Worm (Caenorhabditis elegans) whole organism, L2 larva: ENCODE measurements around the gene F44E5.1.

ENCODE experiments used
- C34F6.9 ChIP-seq: fragments of 150-350 bp; optimal IDR thresholded peaks from 2 replicates; lab custom pipeline; 2014; ENCODE audit warnings: missing biosample characterization, missing genetic modification characterization
- F13H6.1 ChIP-seq: sonication (generic microtip); optimal IDR thresholded peaks from 2 replicates; lab custom pipeline; 2016; ENCODE audit warnings: missing genetic modification characterization, missing compliant biosample characterization
- R02D3.7 ChIP-seq: fragments of 150-350 bp; optimal IDR thresholded peaks from 2 replicates; lab custom pipeline; 2014; ENCODE audit warnings: missing biosample characterization, missing genetic modification characterization
- Y55F3AM.14 ChIP-seq: fragments of 200-800 bp; sonication (Bioruptor generic); optimal IDR thresholded peaks from 2 replicates; lab custom pipeline; 2018; ENCODE audit warnings: mild to moderate bottlenecking, missing genetic modification characterization, missing compliant biosample characterization
- ZK546.5 ChIP-seq: sonication (generic microtip); optimal IDR thresholded peaks from 2 replicates; lab custom pipeline; 2017; ENCODE audit warnings: missing biosample characterization, missing genetic modification characterization
- alr-1 ChIP-seq: fragments of 150-350 bp; optimal IDR thresholded peaks from 2 replicates; lab custom pipeline; 2014; ENCODE audit warnings: missing biosample characterization, missing genetic modification characterization
- aly-2 ChIP-seq: fragments of 150-350 bp; optimal IDR thresholded peaks from 2 replicates; lab custom pipeline; 2014; ENCODE audit warnings: missing biosample characterization, missing genetic modification characterization
- blmp-1 ChIP-seq: sonication (generic microtip); optimal IDR thresholded peaks from 2 replicates; lab custom pipeline; 2017; ENCODE audit warnings: missing genetic modification characterization, mild to moderate bottlenecking, missing compliant biosample characterization, antibody characterized with exemption, moderate library complexity; ENCODE audit not compliant: insufficient read depth
- ceh-16 ChIP-seq: fragments of 150-350 bp; optimal IDR thresholded peaks from 2 replicates; lab custom pipeline; 2014; ENCODE audit warnings: missing biosample characterization, missing genetic modification characterization
- dmd-4 ChIP-seq: sonication (generic microtip); optimal IDR thresholded peaks from 2 replicates; lab custom pipeline; 2017; ENCODE audit warnings: missing biosample characterization, missing genetic modification characterization
- egl-27 ChIP-seq: sonication (generic microtip); optimal IDR thresholded peaks from 3 replicates; lab custom pipeline; 2017; ENCODE audit warnings: missing biosample characterization, missing genetic modification reagents, missing genetic modification characterization
- elt-1 ChIP-seq: fragments of 150-350 bp; optimal IDR thresholded peaks from 2 replicates; lab custom pipeline; 2014; ENCODE audit warnings: missing biosample characterization, missing genetic modification characterization
- elt-3 ChIP-seq: sonication (generic microtip); optimal IDR thresholded peaks from 2 replicates; lab custom pipeline; 2017; ENCODE audit warnings: missing biosample characterization, missing genetic modification characterization
- fos-1 ChIP-seq: fragments of 150-350 bp; optimal IDR thresholded peaks from 2 replicates; lab custom pipeline; 2014; ENCODE audit warnings: missing biosample characterization, missing genetic modification characterization
- lin-13 ChIP-seq: fragments of 150-350 bp; optimal IDR thresholded peaks from 2 replicates; lab custom pipeline; 2014; ENCODE audit warnings: missing biosample characterization, missing genetic modification reagents, missing genetic modification characterization
- lin-39 ChIP-seq: fragments of 150-350 bp; optimal IDR thresholded peaks from 2 replicates; lab custom pipeline; 2014; ENCODE audit warnings: missing biosample characterization, missing genetic modification reagents, missing genetic modification characterization
- lsy-2 ChIP-seq, 2 experiments: fragments of 150-350 bp in 1 of 2; sonication (generic microtip) in 1 of 2; optimal IDR thresholded peaks; 2 replicates each; lab custom pipeline; 2014 to 2017; ENCODE audit warnings: missing biosample characterization in 2 of 2, missing genetic modification characterization in 2 of 2
- mab-5 ChIP-seq: fragments of 150-350 bp; optimal IDR thresholded peaks from 2 replicates; lab custom pipeline; 2014; ENCODE audit warnings: missing biosample characterization, missing genetic modification characterization
- mdl-1 ChIP-seq, 2 experiments: fragments of 150-350 bp in 1 of 2; sonication (generic microtip) in 1 of 2; optimal IDR thresholded peaks; 2 replicates each; lab custom pipeline; 2017; ENCODE audit warnings: missing biosample characterization in 2 of 2, missing genetic modification characterization in 2 of 2
- nhr-10 ChIP-seq: sonication (generic microtip); optimal IDR thresholded peaks from 2 replicates; lab custom pipeline; 2017; ENCODE audit warnings: missing biosample characterization, missing genetic modification characterization
- nhr-12 ChIP-seq: fragments of 150-350 bp; optimal IDR thresholded peaks from 2 replicates; lab custom pipeline; 2014; ENCODE audit warnings: missing biosample characterization, missing genetic modification characterization
- nhr-129 ChIP-seq: fragments of 150-350 bp; optimal IDR thresholded peaks from 2 replicates; lab custom pipeline; 2014; ENCODE audit warnings: missing biosample characterization, missing genetic modification characterization
- nhr-25 ChIP-seq: fragments of 150-350 bp; sonication (generic microtip); optimal IDR thresholded peaks from 3 replicates; lab custom pipeline; 2014; ENCODE audit warnings: missing biosample characterization, missing genetic modification characterization
- nhr-6 ChIP-seq: fragments of 150-350 bp; optimal IDR thresholded peaks from 2 replicates; lab custom pipeline; 2014; ENCODE audit warnings: missing biosample characterization, missing genetic modification characterization
- nhr-77 ChIP-seq: fragments of 150-350 bp; optimal IDR thresholded peaks from 2 replicates; lab custom pipeline; 2014; ENCODE audit warnings: missing biosample characterization, missing genetic modification characterization
- sem-4 ChIP-seq: fragments of 150-350 bp; optimal IDR thresholded peaks from 2 replicates; lab custom pipeline; 2014; ENCODE audit warnings: missing biosample characterization, missing genetic modification reagents, missing genetic modification characterization
- skn-1 ChIP-seq: sonication (generic microtip); optimal IDR thresholded peaks from 2 replicates; lab custom pipeline; 2017; ENCODE audit warnings: missing biosample characterization, missing genetic modification characterization
- sma-3 ChIP-seq: sonication (generic microtip); optimal IDR thresholded peaks from 2 replicates; lab custom pipeline; 2016; ENCODE audit warnings: missing genetic modification reagents, missing genetic modification characterization, missing compliant biosample characterization
- sma-9 ChIP-seq, 2 experiments: fragments of 150-350 bp in 1 of 2; sonication (generic microtip) in 1 of 2; optimal IDR thresholded peaks; 2 replicates each; lab custom pipeline; 2014 to 2016; ENCODE audit warnings: missing genetic modification characterization in 2 of 2, mild to moderate bottlenecking in 1 of 2, missing biosample characterization in 1 of 2, missing compliant biosample characterization in 1 of 2, missing genetic modification reagents in 1 of 2, moderate library complexity in 1 of 2
- unc-55 ChIP-seq: fragments of 150-350 bp; sonication (generic microtip); optimal IDR thresholded peaks from 3 replicates; lab custom pipeline; 2014; ENCODE audit warnings: missing biosample characterization, missing genetic modification reagents, missing genetic modification characterization
- zag-1 ChIP-seq: fragments of 150-350 bp; optimal IDR thresholded peaks from 2 replicates; lab custom pipeline; 2014; ENCODE audit warnings: missing biosample characterization, missing genetic modification characterization
- ztf-11 ChIP-seq: sonication (generic microtip); optimal IDR thresholded peaks from 2 replicates; lab custom pipeline; 2017; ENCODE audit warnings: missing biosample characterization, missing genetic modification characterization
- ztf-4 ChIP-seq: fragments of 150-350 bp; optimal IDR thresholded peaks from 2 replicates; lab custom pipeline; 2014; ENCODE audit warnings: missing biosample characterization, missing genetic modification characterization

F44E5.1 gene

ce11 chrII:11772364-11772763 lies 2.0 kb downstream of the F44E5.1 start, which contains the start of gene F44E5.15:
Gene F44E5.15, plus strand, starts transcription at chrII:11772664.
- TF ChIP-seq zag-1 (tag; lab: Kevin White, UChicago) (no peak), ZK546.5 (tag; lab: Kevin White, UChicago) (no peak), ztf-11 (tag; lab: Kevin White, UChicago) (no peak), nhr-6 (no peak), elt-3 (tag; lab: Kevin White, UChicago) (no peak), nhr-10 (tag; lab: Kevin White, UChicago) (no peak), R02D3.7 (tag; lab: Kevin White, UChicago) (no peak), nhr-129 (tag; lab: Kevin White, UChicago) (no peak), C34F6.9 (tag; lab: Kevin White, UChicago) (no peak), blmp-1 (tag; lab: Kevin White, UChicago) (no peak), egl-27 (no peak), nhr-77 (tag; lab: Kevin White, UChicago) (no peak)

ce11 chrII:11766472-11766871 lies 7.9 kb downstream of the F44E5.1 start, which contains the start of gene F44E5.2:
Gene F44E5.2, plus strand, starts transcription at chrII:11766772.
- TF ChIP-seq elt-1 (tag; lab: Kevin White, UChicago) (no peak), mdl-1 (tag; optimal IDR thresholded peaks at IDR 0.05; lab: Kevin White, UChicago) (no peak), skn-1 (no peak), elt-3 (tag; lab: Kevin White, UChicago) (no peak), nhr-12 (tag; lab: Kevin White, UChicago) (no peak), blmp-1 (tag; lab: Kevin White, UChicago) (no peak), nhr-6 (no peak), alr-1 (tag; lab: Kevin White, UChicago) (no peak), aly-2 (tag; lab: Kevin White, UChicago) (no peak), zag-1 (tag; lab: Kevin White, UChicago) (no peak), C34F6.9 (tag; lab: Kevin White, UChicago) (no peak), ceh-16 (no peak), ztf-11 (tag; lab: Kevin White, UChicago) (no peak), unc-55 (GFP tag; lab: Kevin White, UChicago) (no peak), sma-3 (GFP tag; lab: Kevin White, UChicago) (no peak), fos-1 (tag; lab: Kevin White, UChicago) (no peak), lin-13 (GFP tag; lab: Kevin White, UChicago) (no peak), nhr-25 (tag; lab: Kevin White, UChicago) (no peak), lsy-2 (tag; optimal IDR thresholded peaks at IDR 0.05; lab: Kevin White, UChicago) (no peak)

- no peak for TF ChIP-seq sma-9 (GFP tag; optimal IDR thresholded peaks at IDR 0.05; lab: Kevin White, UChicago)
- TF ChIP-seq sma-9 (tag; optimal IDR thresholded peaks at IDR 0.05; lab: Kevin White, UChicago), result no peak
- TF ChIP-seq lin-13 (GFP tag; lab: Kevin White, UChicago), result no peak
- TF ChIP-seq mab-5, result no peak
- TF ChIP-seq F13H6.1 (tag; lab: Kevin White, UChicago), result no peak
- no peak for TF ChIP-seq zag-1 (tag; lab: Kevin White, UChicago)
- no peak for TF ChIP-seq blmp-1 (tag; lab: Kevin White, UChicago)
- TF ChIP-seq elt-1 (tag; lab: Kevin White, UChicago), result no peak
- TF ChIP-seq aly-2 (tag; lab: Kevin White, UChicago), result no peak
- TF ChIP-seq alr-1 (tag; lab: Kevin White, UChicago), result no peak
- TF ChIP-seq nhr-10 (tag; lab: Kevin White, UChicago), result no peak
- TF ChIP-seq mdl-1 (tag; optimal IDR thresholded peaks at IDR 0.05; lab: Kevin White, UChicago), result no peak
- no peak for TF ChIP-seq sem-4 (tag; lab: Kevin White, UChicago)
- no peak for TF ChIP-seq dmd-4 (tag; lab: Kevin White, UChicago)
- no peak for TF ChIP-seq Y55F3AM.14 (GFP tag; lab: Kevin White, UChicago)
- TF ChIP-seq nhr-77 (tag; lab: Kevin White, UChicago), result no peak
- no peak for TF ChIP-seq ztf-4 (tag; lab: Kevin White, UChicago)
- no peak for TF ChIP-seq nhr-6
- no peak for TF ChIP-seq lin-39 (tag; lab: Kevin White, UChicago)
Measured at ce11 chrII:11765506-11766152, 8.7 kb downstream of the F44E5.1 start.
